Fruit fly (Drosophila melanogaster) Kc167 (cell line): ENCODE measurements around the gene CG12684.

Experiments
- insv ChIP-seq: fragments of >200 bp; optimal IDR thresholded peaks from 3 replicates; lab custom pipeline; 2018; ENCODE audit warnings: missing external identifiers
- ttk ChIP-seq: sonication (Bioruptor generic); optimal IDR thresholded peaks from 2 replicates; lab custom pipeline; 2017; ENCODE audit warnings: missing external identifiers

- TF ChIP-seq ttk (no peak), insv (lab: Kevin White, UChicago) (no peak)
Measured at dm6 chrX:4526754-4527153, 45.0 kb downstream of the CG12684 start.
